Fruit fly (Drosophila melanogaster): ENCODE data around the gene CG32683.

Gene CG32683

DNA sequence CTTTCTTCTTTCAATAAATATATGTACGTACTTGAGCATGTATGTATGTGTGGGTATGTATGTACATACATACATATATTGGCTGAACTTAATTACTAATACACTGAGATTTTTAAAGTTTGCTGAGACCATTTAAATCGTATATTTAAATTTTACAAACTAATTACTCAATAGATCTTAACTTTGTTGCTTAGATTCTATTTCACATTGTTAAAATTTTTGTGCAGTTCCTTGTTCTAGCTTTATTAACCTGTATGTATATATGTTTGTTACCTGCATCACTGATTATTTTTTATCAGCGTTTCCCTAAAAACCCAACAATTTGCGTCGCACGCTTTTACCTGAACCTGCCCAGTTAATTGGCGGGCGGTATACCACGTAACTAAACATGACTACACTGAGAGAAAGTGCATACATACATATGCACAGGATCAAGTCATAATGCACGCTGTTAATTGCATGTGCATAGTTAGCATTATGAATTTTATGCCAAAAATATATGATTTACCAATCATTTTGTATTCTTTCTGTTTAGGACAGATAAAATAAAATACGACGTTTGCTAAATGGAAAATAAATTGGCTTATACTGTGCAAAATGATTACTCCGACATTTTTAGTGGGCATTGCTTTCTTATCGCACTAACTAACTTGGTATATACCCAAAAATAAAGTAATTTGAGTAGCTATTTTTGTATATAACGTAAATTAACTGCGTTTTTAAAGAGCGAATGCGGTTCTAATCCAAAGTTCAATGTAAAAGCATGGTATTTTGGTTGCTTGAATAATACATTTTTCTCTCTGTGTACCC lies 91.9 kb downstream of the CG32683 start (continued):
- TF ChIP-seq CG32532 (GFP tag; IDR thresholded peaks at IDR 0.05) (peak; percentile 19; the same call in 1 of the 2 replicates), CG4730 (GFP tag; IDR thresholded peaks at IDR 0.05) (no peak), BtbVII (GFP tag; optimal IDR thresholded peaks at IDR 0.05) (peak; percentile 22), CG17802 (tag; optimal IDR thresholded peaks at IDR 0.05) (no peak), pan (optimal IDR thresholded peaks at IDR 0.05) (no peak), pan (GFP tag; optimal IDR thresholded peaks at IDR 0.05 in 1 of 2, IDR thresholded peaks at IDR 0.05 in 1 of 2) (peak in 1 of 2 experiments; percentile 40), Mrtf (GFP tag; IDR thresholded peaks at IDR 0.05) (no peak; the same call in 2 of the 3 replicates), Vsx1 (GFP tag; optimal IDR thresholded peaks at IDR 0.05) (peak; percentile 10), Rfx (GFP tag; IDR thresholded peaks at IDR 0.05) (no peak), ERR (GFP tag; optimal IDR thresholded peaks at IDR 0.05) (no peak), Tbp (GFP tag; optimal IDR thresholded peaks at IDR 0.05) (no peak), Mad (GFP tag; optimal IDR thresholded peaks at IDR 0.05) (peak; percentile 6), Sry-δ (GFP tag; optimal IDR thresholded peaks at IDR 0.05) (no peak), CG15011 (GFP tag; optimal IDR thresholded peaks at IDR 0.05) (no peak), gsb (GFP tag; IDR thresholded peaks at IDR 0.05) (no peak), CG6813 (GFP tag; optimal IDR thresholded peaks at IDR 0.05) (no peak), CG12391 (tag; optimal IDR thresholded peaks at IDR 0.05) (peak; percentile 37), CG7556 (GFP tag; optimal IDR thresholded peaks at IDR 0.05) (peak; percentile 66), bsh (GFP tag; optimal IDR thresholded peaks at IDR 0.05) (peak in 1 of 2 experiments; percentile 38), Awh (GFP tag; IDR thresholded peaks at IDR 0.05) (no peak), CG10321 (GFP tag; IDR thresholded peaks at IDR 0.05) (no peak), Pdp1 (GFP tag; optimal IDR thresholded peaks at IDR 0.05) (peak; percentile 43 to 55), D19B (GFP tag; optimal IDR thresholded peaks at IDR 0.05) (no peak), Hr51 (GFP tag; optimal IDR thresholded peaks at IDR 0.05) (peak in 1 of 2 experiments; percentile 27), pho (GFP tag; optimal IDR thresholded peaks at IDR 0.05) (no peak), Aef1 (GFP tag; IDR thresholded peaks at IDR 0.05) (no peak), ham (GFP tag; IDR thresholded peaks at IDR 0.05) (no peak), sd (tag; optimal IDR thresholded peaks at IDR 0.05) (no peak), phol (tag; optimal IDR thresholded peaks at IDR 0.05) (peak; percentile 47), HmgD (GFP tag; optimal IDR thresholded peaks at IDR 0.05) (no peak), CG7271 (tag; optimal IDR thresholded peaks at IDR 0.05) (no peak), lola (GFP tag; optimal IDR thresholded peaks at IDR 0.05) (peak in 1 of 3 experiments; percentile 45), CG14014 (GFP tag; IDR thresholded peaks at IDR 0.05) (no peak), HLH4C (GFP tag; IDR thresholded peaks at IDR 0.05; ENCODE audit: partially characterized antibody) (no peak), CG3995 (GFP tag; optimal IDR thresholded peaks at IDR 0.05) (no peak), org-1 (GFP tag; optimal IDR thresholded peaks at IDR 0.05) (peak; percentile 24), unpg (GFP tag; optimal IDR thresholded peaks at IDR 0.05) (no peak), CG6765 (GFP tag; optimal IDR thresholded peaks at IDR 0.05) (no peak), cad (GFP tag; optimal IDR thresholded peaks at IDR 0.05) (no peak), CG1233 (GFP tag; optimal IDR thresholded peaks at IDR 0.05) (peak; percentile 11), dati (GFP tag; IDR thresholded peaks at IDR 0.05) (no peak), CG6791 (GFP tag; IDR thresholded peaks at IDR 0.05; ENCODE audit: partially characterized antibody) (no peak), CG7928 (GFP tag; optimal IDR thresholded peaks at IDR 0.05) (no peak), prd (optimal IDR thresholded peaks at IDR 0.05) (no peak), prd (GFP tag; IDR thresholded peaks at IDR 0.05) (0 out of 3 replicates have a peak, but pooled peaks have one; percentile 13), maf-S (GFP tag; optimal IDR thresholded peaks at IDR 0.05) (no peak), MESR4 (GFP tag; optimal IDR thresholded peaks at IDR 0.05) (no peak), jing (GFP tag; optimal IDR thresholded peaks at IDR 0.05) (peak; percentile 25), hb (GFP tag; IDR thresholded peaks at IDR 0.05; ENCODE audit: partially characterized antibody) (no peak)

All from whole organism, embryonic.